Fruit fly (Drosophila melanogaster) whole organism, embryonic: Measurements from ENCODE around the gene Gr85a.

Experiments
- Ada2b ChIP-seq: fragments of 200-800 bp; sonication (Bioruptor generic); IDR thresholded peaks from 2 replicates; pipeline ENCODE4 v1.3.6; 2022; ENCODE audit warnings: missing biosample characterization, missing genetic modification characterization
- Atf3 ChIP-seq: fragments of 200-800 bp; sonication (Bioruptor generic); optimal IDR thresholded peaks from 3 replicates; lab custom pipeline; 2016; ENCODE audit warnings: missing biosample characterization, missing genetic modification characterization
- CG10959 ChIP-seq: fragments of 200-800 bp; sonication (Bioruptor generic); IDR thresholded peaks from 2 replicates; pipeline ENCODE4 v1.3.6; 2022; ENCODE audit warnings: missing biosample characterization, missing genetic modification characterization
- CG12391 ChIP-seq: fragments of 200-800 bp; sonication (Bioruptor generic); optimal IDR thresholded peaks from 3 replicates; lab custom pipeline; 2018; ENCODE audit warnings: missing biosample characterization, mild to moderate bottlenecking, missing genetic modification characterization, moderate library complexity
- CG14014 ChIP-seq: fragments of 200-800 bp; sonication (Bioruptor generic); IDR thresholded peaks from 2 replicates; pipeline ENCODE4 v1.3.6; 2022; ENCODE audit warnings: missing biosample characterization, missing genetic modification characterization
- CG15011 ChIP-seq: fragments of 200-800 bp; sonication (Bioruptor generic); optimal IDR thresholded peaks from 3 replicates; lab custom pipeline; 2018; ENCODE audit warnings: missing biosample characterization, mild to moderate bottlenecking, missing genetic modification characterization
- CG1602 ChIP-seq: fragments of 200-800 bp; sonication (Bioruptor generic); optimal IDR thresholded peaks from 3 replicates; lab custom pipeline; 2016; ENCODE audit warnings: missing biosample characterization, missing genetic modification characterization
- CG2889 ChIP-seq: fragments of 200-800 bp; sonication (Bioruptor generic); IDR thresholded peaks from 3 replicates; pipeline ENCODE4 v1.3.6; 2022; ENCODE audit warnings: missing biosample characterization, missing genetic modification characterization
- CG31388 ChIP-seq: fragments of 200-800 bp; sonication (Bioruptor generic); optimal IDR thresholded peaks from 2 replicates; lab custom pipeline; 2016; ENCODE audit warnings: missing biosample characterization, missing genetic modification characterization
- CG32767 ChIP-seq: fragments of 200-800 bp; sonication (Bioruptor generic); IDR thresholded peaks from 2 replicates; pipeline ENCODE4 v1.3.6; 2022; ENCODE audit warnings: missing biosample characterization, missing genetic modification characterization
- CG34376 ChIP-seq: fragments of 200-800 bp; sonication (Bioruptor generic); optimal IDR thresholded peaks from 2 replicates; lab custom pipeline; 2018; ENCODE audit warnings: missing biosample characterization, mild to moderate bottlenecking, missing genetic modification characterization
- CG4282 ChIP-seq: fragments of 200-800 bp; sonication (Bioruptor generic); optimal IDR thresholded peaks from 2 replicates; lab custom pipeline; 2016; ENCODE audit warnings: missing biosample characterization, missing genetic modification characterization
- CG7271 ChIP-seq: fragments of 200-800 bp; sonication (Bioruptor generic); optimal IDR thresholded peaks from 2 replicates; lab custom pipeline; 2018; ENCODE audit warnings: missing biosample characterization, mild to moderate bottlenecking, missing genetic modification characterization, moderate library complexity
- CG8089 ChIP-seq: fragments of 200-800 bp; sonication (Bioruptor generic); optimal IDR thresholded peaks from 3 replicates; lab custom pipeline; 2016; ENCODE audit warnings: missing biosample characterization, missing genetic modification characterization
- CG8388 ChIP-seq: fragments of 200-800 bp; sonication (Bioruptor generic); optimal IDR thresholded peaks from 2 replicates; lab custom pipeline; 2019; ENCODE audit warnings: missing biosample characterization, mild to moderate bottlenecking, missing genetic modification characterization, moderate library complexity
- CG9609 ChIP-seq: fragments of 200-800 bp; sonication (Bioruptor generic); optimal IDR thresholded peaks from 3 replicates; lab custom pipeline; 2016; ENCODE audit warnings: missing biosample characterization, missing genetic modification characterization
- CG9876 ChIP-seq: fragments of 200-800 bp; sonication (Bioruptor generic); optimal IDR thresholded peaks from 2 replicates; lab custom pipeline; 2016; ENCODE audit warnings: missing biosample characterization, missing genetic modification characterization
- CG9932 ChIP-seq: fragments of 200-800 bp; sonication (Bioruptor generic); IDR thresholded peaks from 2 replicates; pipeline ENCODE4 v1.3.6; 2022; ENCODE audit warnings: missing biosample characterization, missing genetic modification characterization
- Dfd ChIP-seq, 2 experiments: fragments of >200 bp; optimal IDR thresholded peaks; 2 replicates each; lab custom pipeline; 2017; ENCODE audit warnings: missing biosample characterization in 2 of 2, missing genetic modification characterization in 2 of 2
- Dip3 ChIP-seq: fragments of 200-800 bp; sonication (Bioruptor generic); optimal IDR thresholded peaks from 3 replicates; lab custom pipeline; 2016; ENCODE audit warnings: missing biosample characterization, missing genetic modification characterization
- Doc2 ChIP-seq: fragments of 200-800 bp; sonication (Bioruptor generic); IDR thresholded peaks from 2 replicates; pipeline ENCODE4 v1.3.6; 2022; ENCODE audit warnings: missing biosample characterization, missing genetic modification characterization
- GATAe ChIP-seq: fragments of 200-800 bp; sonication (Bioruptor generic); conservative IDR thresholded peaks from 2 replicates; pipeline ENCODE4 v1.3.6; 2022; ENCODE audit warnings: missing biosample characterization, missing genetic modification characterization
- Hr51 ChIP-seq, 2 experiments: fragments of 200-800 bp; sonication (Bioruptor generic); optimal IDR thresholded peaks; 2 replicates in 1 of 2; 3 replicates in 1 of 2; lab custom pipeline; 2016 to 2018; ENCODE audit warnings: missing biosample characterization in 2 of 2, missing genetic modification characterization in 2 of 2, mild to moderate bottlenecking in 1 of 2, moderate library complexity in 1 of 2
- Lpt ChIP-seq: fragments of >200 bp; optimal IDR thresholded peaks from 2 replicates; lab custom pipeline; 2018; ENCODE audit warnings: missing biosample characterization, missing genetic modification characterization
- Meics ChIP-seq: fragments of 200-800 bp; sonication (Bioruptor generic); optimal IDR thresholded peaks from 2 replicates; lab custom pipeline; 2017; ENCODE audit warnings: missing biosample characterization, mild to moderate bottlenecking, missing genetic modification characterization
- Myb ChIP-seq: fragments of 200-800 bp; sonication (Bioruptor generic); optimal IDR thresholded peaks from 2 replicates; lab custom pipeline; 2016; ENCODE audit warnings: missing biosample characterization, missing genetic modification characterization
- Oli ChIP-seq: fragments of 200-800 bp; sonication (Bioruptor generic); optimal IDR thresholded peaks from 2 replicates; lab custom pipeline; 2018; ENCODE audit warnings: missing biosample characterization, mild to moderate bottlenecking, missing genetic modification characterization, moderate library complexity
- Optix ChIP-seq: fragments of 200-800 bp; sonication (Bioruptor generic); IDR thresholded peaks from 3 replicates; pipeline ENCODE4 v1.3.6; 2022; ENCODE audit warnings: missing biosample characterization, missing genetic modification characterization
- PHDP ChIP-seq: fragments of 200-800 bp; sonication (Bioruptor generic); optimal IDR thresholded peaks from 3 replicates; lab custom pipeline; 2018; ENCODE audit warnings: missing biosample characterization, mild to moderate bottlenecking, missing genetic modification characterization, moderate library complexity
- Side ChIP-seq: fragments of 200-800 bp; sonication (Bioruptor generic); optimal IDR thresholded peaks from 2 replicates; lab custom pipeline; 2016; ENCODE audit warnings: missing biosample characterization, missing genetic modification characterization
- Sox100B ChIP-seq: fragments of 200-800 bp; sonication (Bioruptor generic); optimal IDR thresholded peaks from 3 replicates; lab custom pipeline; 2018; ENCODE audit warnings: missing biosample characterization, mild to moderate bottlenecking, missing genetic modification characterization
- Sry-β ChIP-seq: fragments of 200-800 bp; sonication (Bioruptor generic); optimal IDR thresholded peaks from 2 replicates; lab custom pipeline; 2018; ENCODE audit warnings: missing biosample characterization, mild to moderate bottlenecking, missing genetic modification characterization, moderate library complexity
- Ssrp ChIP-seq: fragments of 200-800 bp; sonication (Bioruptor generic); optimal IDR thresholded peaks from 2 replicates; lab custom pipeline; 2018; ENCODE audit warnings: missing biosample characterization, mild to moderate bottlenecking, missing genetic modification characterization, moderate library complexity
- ato ChIP-seq: fragments of 200-800 bp; sonication (Bioruptor generic); IDR thresholded peaks from 2 replicates; pipeline ENCODE4 v1.3.6; 2022; ENCODE audit warnings: missing biosample characterization, missing genetic modification characterization; ENCODE audit not compliant: partially characterized antibody
- chinmo ChIP-seq: fragments of 200-800 bp; sonication (Bioruptor generic); IDR thresholded peaks from 4 replicates; pipeline ENCODE4 v1.3.6; 2022; ENCODE audit warnings: missing biosample characterization, missing genetic modification characterization; ENCODE audit not compliant: partially characterized antibody
- chm ChIP-seq: fragments of 200-800 bp; sonication (Bioruptor generic); IDR thresholded peaks from 2 replicates; pipeline ENCODE4 v1.3.6; 2022; ENCODE audit warnings: missing biosample characterization, missing genetic modification characterization
- crc ChIP-seq: fragments of 200-800 bp; sonication (Bioruptor generic); optimal IDR thresholded peaks from 2 replicates; lab custom pipeline; 2016; ENCODE audit warnings: missing biosample characterization, missing genetic modification characterization
- crol ChIP-seq: fragments of 200-800 bp; sonication (Bioruptor generic); IDR thresholded peaks from 2 replicates; pipeline ENCODE4 v1.3.6; 2022; ENCODE audit warnings: missing biosample characterization, missing genetic modification characterization
- fd102C ChIP-seq: fragments of 200-800 bp; sonication (Bioruptor generic); optimal IDR thresholded peaks from 2 replicates; lab custom pipeline; 2018; ENCODE audit warnings: missing biosample characterization, mild to moderate bottlenecking, missing genetic modification characterization, moderate library complexity
- fd96Cb ChIP-seq: fragments of 200-800 bp; sonication (Bioruptor generic); optimal IDR thresholded peaks from 2 replicates; lab custom pipeline; 2018; ENCODE audit warnings: missing biosample characterization, mild to moderate bottlenecking, missing genetic modification characterization, moderate library complexity
- kah ChIP-seq: fragments of 200-800 bp; sonication (Bioruptor generic); optimal IDR thresholded peaks from 2 replicates; lab custom pipeline; 2018; ENCODE audit warnings: missing biosample characterization, mild to moderate bottlenecking, missing genetic modification characterization
- lbe ChIP-seq: fragments of 200-800 bp; sonication (Bioruptor generic); optimal IDR thresholded peaks from 2 replicates; lab custom pipeline; 2016; ENCODE audit warnings: missing biosample characterization, mild to moderate bottlenecking, missing genetic modification characterization
- nau ChIP-seq: fragments of 200-800 bp; sonication (Bioruptor generic); optimal IDR thresholded peaks from 3 replicates; lab custom pipeline; 2017; ENCODE audit warnings: missing biosample characterization, mild to moderate bottlenecking, missing genetic modification characterization, missing genetic modification reagents
- pho ChIP-seq: fragments of 200-800 bp; sonication (Bioruptor generic); optimal IDR thresholded peaks from 2 replicates; lab custom pipeline; 2016; ENCODE audit warnings: missing biosample characterization, missing genetic modification characterization
- so ChIP-seq: fragments of 200-800 bp; sonication (Bioruptor generic); IDR thresholded peaks from 3 replicates; pipeline ENCODE4 v1.3.6; 2022; ENCODE audit warnings: missing biosample characterization, missing genetic modification characterization
- sqz ChIP-seq: fragments of 200-800 bp; sonication (Bioruptor generic); optimal IDR thresholded peaks from 3 replicates; lab custom pipeline; 2018; ENCODE audit warnings: missing biosample characterization, mild to moderate bottlenecking, missing genetic modification characterization
- stwl ChIP-seq: fragments of 200-800 bp; sonication (Bioruptor generic); optimal IDR thresholded peaks from 3 replicates; lab custom pipeline; 2018; ENCODE audit warnings: missing biosample characterization, mild to moderate bottlenecking, missing genetic modification characterization, moderate library complexity
- tio ChIP-seq: fragments of 200-800 bp; sonication (Bioruptor generic); optimal IDR thresholded peaks from 2 replicates; lab custom pipeline; 2017; ENCODE audit warnings: missing biosample characterization, missing genetic modification characterization, inconsistent platforms
- twi ChIP-seq: fragments of 200-800 bp; optimal IDR thresholded peaks from 2 replicates; lab custom pipeline; 2019; ENCODE audit warnings: missing biosample characterization, mild to moderate bottlenecking, missing genetic modification characterization, moderate library complexity
- usp ChIP-seq: fragments of >200 bp; optimal IDR thresholded peaks from 2 replicates; lab custom pipeline; 2017; ENCODE audit warnings: missing biosample characterization, missing genetic modification characterization
- zf30C ChIP-seq: fragments of 200-800 bp; sonication (Bioruptor generic); optimal IDR thresholded peaks from 3 replicates; lab custom pipeline; 2018; ENCODE audit warnings: missing biosample characterization, mild to moderate bottlenecking, missing genetic modification characterization

Gene Gr85a

dm6 chr3R:10024032-10024712 is 27.6 kb upstream of the Gr85a start (continued):
- no peak for TF ChIP-seq twi (tag; lab: Kevin White, UChicago)
- no peak for TF ChIP-seq Doc2 (GFP tag; lab: Robert Waterston, UW)
- no peak for TF ChIP-seq GATAe (GFP tag; lab: Robert Waterston, UW)
- no peak for TF ChIP-seq crc
- no peak for TF ChIP-seq usp
- peak; percentile 12 for TF ChIP-seq Atf3 (GFP tag; lab: Kevin White, UChicago)
- TF ChIP-seq CG31388 (GFP tag; lab: Kevin White, UChicago), result no peak
- TF ChIP-seq CG34376, result peak; percentile 30
- no peak for TF ChIP-seq CG9609 (GFP tag; lab: Kevin White, UChicago)
- TF ChIP-seq Meics, result peak; percentile 68
- TF ChIP-seq CG32767, result no peak
- no peak for TF ChIP-seq tio (GFP tag; lab: Kevin White, UChicago)
- TF ChIP-seq Optix (GFP tag; lab: Robert Waterston, UW), result peak; percentile 41; the same call in 1 of the 3 replicates
- peak; percentile 29; the same call in 1 of the 3 replicates for TF ChIP-seq so (GFP tag; lab: Robert Waterston, UW)
- 0 out of 3 replicates have a peak, but pooled peaks have one; percentile 34 for TF ChIP-seq CG2889 (GFP tag; lab: Robert Waterston, UW)
- TF ChIP-seq Ada2b (GFP tag; lab: Robert Waterston, UW), result no peak
- no peak for TF ChIP-seq Sry-β (GFP tag; lab: Kevin White, UChicago)
- peak; percentile 51 for TF ChIP-seq zf30C
- no peak for TF ChIP-seq CG12391
- TF ChIP-seq stwl (tag; lab: Kevin White, UChicago), result no peak
- TF ChIP-seq pho (GFP tag; lab: Kevin White, UChicago), result peak; percentile 20
- TF ChIP-seq CG8089 (GFP tag; lab: Kevin White, UChicago), result no peak
- no peak for TF ChIP-seq CG1602 (GFP tag; lab: Kevin White, UChicago)
- peak; percentile 64 for TF ChIP-seq CG9932 (GFP tag; lab: Robert Waterston, UW)
- peak; percentile 23 for TF ChIP-seq Myb (GFP tag; lab: Kevin White, UChicago)
- no peak for TF ChIP-seq fd96Cb (tag; lab: Kevin White, UChicago)
- TF ChIP-seq Ssrp (tag; lab: Kevin White, UChicago), result no peak
- no peak for TF ChIP-seq lbe (GFP tag; lab: Kevin White, UChicago)
- TF ChIP-seq PHDP (tag; lab: Kevin White, UChicago), result no peak
- TF ChIP-seq CG15011, result peak; percentile 16
- TF ChIP-seq chm (GFP tag; lab: Robert Waterston, UW), result no peak
- TF ChIP-seq Side, result peak; percentile 54
- TF ChIP-seq kah, result no peak
- TF ChIP-seq Dfd (GFP tag; optimal IDR thresholded peaks at IDR 0.05; lab: Kevin White, UChicago), result no peak
- TF ChIP-seq nau (GFP tag; lab: Kevin White, UChicago), result no peak
- no peak for TF ChIP-seq CG4282 (GFP tag; lab: Kevin White, UChicago)
- TF ChIP-seq sqz (GFP tag; lab: Kevin White, UChicago), result no peak
- no peak for TF ChIP-seq Sox100B (GFP tag; lab: Kevin White, UChicago)
- TF ChIP-seq Hr51 (GFP tag; optimal IDR thresholded peaks at IDR 0.05; lab: Kevin White, UChicago), result no peak
- TF ChIP-seq Oli (tag; lab: Kevin White, UChicago), result no peak
- TF ChIP-seq CG14014 (GFP tag; lab: Robert Waterston, UW), result peak; percentile 63
- TF ChIP-seq Lpt (GFP tag; lab: Kevin White, UChicago), result no peak
- TF ChIP-seq crol, result no peak
- TF ChIP-seq chinmo (GFP tag; lab: Robert Waterston, UW), result no peak
- TF ChIP-seq CG8388, result no peak
- no peak for TF ChIP-seq Dip3 (GFP tag; lab: Kevin White, UChicago)
- no peak; the same call in 1 of the 2 replicates for TF ChIP-seq CG10959
- TF ChIP-seq ato, result no peak
- TF ChIP-seq fd102C, result no peak
- TF ChIP-seq CG7271 (tag; lab: Kevin White, UChicago), result no peak
- no peak for TF ChIP-seq CG9876 (GFP tag; lab: Kevin White, UChicago)
